Worm (Caenorhabditis elegans) whole organism, L4 larva: ENCODE measurements around the gene C06B3.1.

Source experiments
- aly-2 ChIP-seq: sonication (generic microtip); optimal IDR thresholded peaks from 2 replicates; lab custom pipeline; 2018; ENCODE audit warnings: missing biosample characterization, missing genetic modification characterization
- cey-2 ChIP-seq: sonication (generic microtip); optimal IDR thresholded peaks from 3 replicates; lab custom pipeline; 2017; ENCODE audit warnings: missing genetic modification characterization, mild to moderate bottlenecking, missing compliant biosample characterization, antibody characterized with exemption, borderline replicate concordance; ENCODE audit not compliant: insufficient read depth
- fos-1 ChIP-seq: fragments of 150-350 bp; optimal IDR thresholded peaks from 2 replicates; lab custom pipeline; 2014; ENCODE audit warnings: missing biosample characterization, missing genetic modification characterization
- lin-13 ChIP-seq: fragments of 150-350 bp; optimal IDR thresholded peaks from 2 replicates; lab custom pipeline; 2014; ENCODE audit warnings: missing biosample characterization, missing genetic modification reagents, missing genetic modification characterization
- lin-15B ChIP-seq: fragments of 150-350 bp; sonication (generic microtip); optimal IDR thresholded peaks from 3 replicates; lab custom pipeline; 2014; ENCODE audit warnings: missing biosample characterization, missing genetic modification characterization
- mxl-3 ChIP-seq: fragments of 200-800 bp; sonication (Bioruptor generic); optimal IDR thresholded peaks from 2 replicates; lab custom pipeline; 2018; ENCODE audit warnings: mild to moderate bottlenecking, missing genetic modification characterization, missing compliant biosample characterization
- nhr-11 ChIP-seq: fragments of 150-350 bp; optimal IDR thresholded peaks from 2 replicates; lab custom pipeline; 2014; ENCODE audit warnings: missing biosample characterization, missing genetic modification characterization
- nhr-111 ChIP-seq: fragments of 200-800 bp; sonication (Bioruptor generic); optimal IDR thresholded peaks from 2 replicates; lab custom pipeline; 2018; ENCODE audit warnings: mild to moderate bottlenecking, missing genetic modification characterization, missing compliant biosample characterization
- nhr-28 ChIP-seq: fragments of 150-350 bp; optimal IDR thresholded peaks from 2 replicates; lab custom pipeline; 2014; ENCODE audit warnings: missing biosample characterization, missing genetic modification characterization
- snpc-1.2 ChIP-seq: fragments of 200-800 bp; sonication (Bioruptor generic); IDR thresholded peaks from 2 replicates; pipeline ENCODE4 v1.3.6; 2022; ENCODE audit warnings: missing genetic modification reagents, missing genetic modification characterization, missing compliant biosample characterization
- zag-1 ChIP-seq: fragments of 150-350 bp; optimal IDR thresholded peaks from 2 replicates; lab custom pipeline; 2014; ENCODE audit warnings: missing biosample characterization, missing genetic modification characterization

- no peak for TF ChIP-seq aly-2 (tag; lab: Kevin White, UChicago)
- no peak for TF ChIP-seq lin-13 (GFP tag; lab: Kevin White, UChicago)
- no peak for TF ChIP-seq mxl-3 (GFP tag; lab: Kevin White, UChicago)
- TF ChIP-seq nhr-28, result no peak
- no peak for TF ChIP-seq snpc-1.2
- no peak for TF ChIP-seq nhr-111
- no peak for TF ChIP-seq lin-15B (tag; lab: Kevin White, UChicago)
- TF ChIP-seq zag-1, result no peak
- no peak for TF ChIP-seq fos-1 (tag; lab: Kevin White, UChicago)
- no peak for TF ChIP-seq cey-2
- no peak for TF ChIP-seq nhr-11 (tag; lab: Kevin White, UChicago)
These were observed 28.6 kb downstream of the C06B3.1 start, which contains the start of gene C06B3.16 for ce11 chrV:13931225-13931624.
